Fruit fly (Drosophila melanogaster): ENCODE results near the gene CG18417.

DNA sequence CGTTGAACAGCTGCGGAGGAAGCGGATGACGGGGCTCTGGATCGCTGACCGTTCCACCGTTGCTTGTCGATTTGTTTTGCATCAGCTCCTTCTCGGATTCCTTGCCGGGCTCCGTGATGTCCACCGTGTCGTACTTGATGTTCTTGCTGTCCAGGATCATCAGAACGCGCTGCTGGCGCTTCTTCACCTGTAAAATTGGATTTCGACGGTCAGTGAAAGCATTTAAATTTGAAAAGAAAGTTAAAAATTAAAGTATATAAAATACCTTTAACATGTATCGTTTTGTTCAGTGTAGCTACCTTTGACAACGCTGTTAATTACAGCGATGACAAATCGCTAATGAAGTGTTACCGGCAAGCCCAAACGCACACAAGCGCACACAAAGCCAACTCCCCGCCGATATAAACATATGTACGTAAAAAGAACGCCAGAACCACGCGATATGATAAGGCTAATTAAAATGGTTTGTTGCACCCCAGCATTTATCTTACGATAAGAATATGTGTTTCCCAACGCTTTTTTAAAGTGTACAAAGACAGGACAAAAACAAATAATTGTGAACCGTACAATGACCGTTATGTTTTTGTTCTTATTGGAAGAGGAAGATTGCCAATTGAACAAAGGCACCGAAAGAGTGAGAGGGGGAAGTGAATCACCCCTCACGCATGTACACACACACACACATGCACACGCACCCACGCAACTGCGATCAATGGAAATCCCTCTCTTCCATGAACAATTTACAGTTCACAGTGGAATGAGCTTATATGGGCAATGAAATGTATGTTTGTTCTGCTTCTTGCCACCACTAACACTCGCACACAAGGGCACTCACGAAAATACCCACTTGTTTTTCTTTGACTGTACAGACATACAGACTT is 31.8 kb upstream of the CG18417 start:
- TF ChIP-seq psq (GFP tag; optimal IDR thresholded peaks at IDR 0.05), result no peak
- no peak for TF ChIP-seq CG10462 (GFP tag; optimal IDR thresholded peaks at IDR 0.05)
- TF ChIP-seq CG10267 (tag; optimal IDR thresholded peaks at IDR 0.05), result no peak
- TF ChIP-seq CG6813 (GFP tag; optimal IDR thresholded peaks at IDR 0.05), result peak; percentile 48
- peak; percentile 18 for TF ChIP-seq pzg (GFP tag; optimal IDR thresholded peaks at IDR 0.05)
- TF ChIP-seq stwl (tag; optimal IDR thresholded peaks at IDR 0.05), result no peak
- TF ChIP-seq CG4360 (GFP tag; IDR thresholded peaks at IDR 0.05), result no peak
- TF ChIP-seq CG8290 (GFP tag; optimal IDR thresholded peaks at IDR 0.05), result no peak
- TF ChIP-seq CG8290 (tag; optimal IDR thresholded peaks at IDR 0.05), result peak in 1 of 2 experiments; percentile 41
- TF ChIP-seq kay (GFP tag; optimal IDR thresholded peaks at IDR 0.05), result peak; percentile 89
- no peak for TF ChIP-seq CG9932 (GFP tag; IDR thresholded peaks at IDR 0.05)

Measured in whole organism, embryonic.